Fruit fly (Drosophila melanogaster) ovary, adult (tissue): Measurements from ENCODE around the gene CG42570.

Source experiments
- CG17801 ChIP-seq: fragments of 200-800 bp; optimal IDR thresholded peaks from 2 replicates; lab custom pipeline; 2019; ENCODE audit warnings: missing biosample characterization, mild to moderate bottlenecking, missing genetic modification characterization, moderate library complexity; ENCODE audit not compliant: partially characterized antibody

Gene CG42570

DNA sequence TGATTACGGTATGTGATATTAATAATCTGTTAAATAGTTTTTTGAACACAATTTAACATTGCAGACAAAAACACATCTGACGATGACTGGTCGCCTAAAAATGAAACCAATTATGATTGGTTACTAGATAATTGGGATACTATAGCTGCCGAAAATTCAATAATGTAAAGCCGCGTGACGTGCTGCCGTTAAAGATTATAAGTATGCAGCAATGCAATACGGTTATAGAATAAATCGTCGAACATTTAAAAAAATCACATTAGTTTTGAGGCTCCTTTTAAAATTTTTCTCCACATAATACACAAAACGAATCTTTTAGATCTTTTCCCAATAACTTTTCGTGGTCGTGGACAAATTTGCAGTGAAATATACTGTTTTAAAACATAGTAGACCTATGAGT lies at the start of gene CG42570:
Gene CG42570 (plus strand): TSS at position 301 of the 400 bp plus-strand sequence.
- TF ChIP-seq CG17801 (GFP tag; lab: Kevin White, UChicago) = no peak

- TF ChIP-seq CG17801 (GFP tag; lab: Kevin White, UChicago) = no peak
These were observed 47.7 kb upstream of the CG42570 start for dm6 chr3L:15669939-15670338.

DNA sequence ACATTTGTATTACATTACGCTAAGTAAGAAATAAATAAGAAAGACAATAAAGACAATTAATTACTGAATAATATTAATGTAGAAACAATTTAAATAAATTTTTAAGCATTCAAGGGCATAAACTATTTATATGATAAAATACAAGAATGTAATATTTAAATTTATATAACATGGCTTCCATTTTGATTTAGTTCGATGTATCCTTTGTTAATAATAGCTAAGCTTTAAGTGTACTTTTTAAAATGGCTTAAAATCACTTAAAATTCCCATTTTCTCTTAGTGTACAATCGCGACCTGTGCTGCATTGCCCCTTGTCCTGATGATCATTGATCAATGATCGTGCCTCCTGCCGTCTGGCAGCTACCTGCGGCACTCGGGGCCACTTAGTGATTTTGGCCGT lies 47.2 kb upstream of the CG42570 start:
- no peak for TF ChIP-seq CG17801 (GFP tag; lab: Kevin White, UChicago)

DNA sequence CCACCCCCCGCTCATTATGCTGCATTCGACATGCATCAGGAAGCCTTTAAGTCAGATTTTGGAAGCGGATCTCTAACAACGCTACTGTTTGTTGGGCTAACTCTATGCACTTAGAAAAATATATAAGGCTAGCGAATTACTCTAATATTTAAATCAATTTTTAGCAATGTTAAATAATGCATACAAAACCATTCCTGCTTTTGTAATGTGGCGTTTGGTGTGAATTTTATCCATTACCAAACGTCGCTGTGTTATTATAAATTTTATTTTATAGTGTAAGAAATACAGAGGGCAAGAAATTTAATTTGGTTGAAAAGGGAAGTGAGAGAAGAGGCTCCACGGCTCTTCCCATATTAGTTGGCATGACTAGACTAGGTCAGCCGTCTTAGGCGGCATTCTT lies 44.8 kb upstream of the CG42570 start:
- TF ChIP-seq CG17801 (GFP tag; lab: Kevin White, UChicago) = no peak

DNA sequence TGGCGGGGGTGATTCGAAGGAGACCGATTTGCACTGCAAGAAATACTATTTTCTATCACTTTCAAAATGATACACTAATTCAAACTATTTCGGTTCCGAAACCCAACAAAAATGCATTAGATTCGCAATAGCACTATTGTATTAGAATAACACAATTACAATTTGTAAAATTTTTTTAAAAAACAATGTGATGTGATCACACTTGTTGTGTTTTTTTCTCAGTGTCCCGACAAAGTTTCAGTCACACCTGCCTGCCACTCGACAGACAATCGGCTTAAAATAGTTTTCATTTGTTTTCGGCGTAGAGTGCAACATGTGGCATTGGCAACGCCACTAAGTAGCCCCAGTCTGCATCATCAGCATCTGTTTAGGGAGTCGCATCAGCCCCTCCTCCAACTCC lies 42.5 kb upstream of the CG42570 start:
- TF ChIP-seq CG17801 (GFP tag; lab: Kevin White, UChicago) = no peak

- TF ChIP-seq CG17801 (GFP tag; lab: Kevin White, UChicago) = no peak
These were observed 40.0 kb upstream of the CG42570 start for dm6 chr3L:15677662-15678061.

dm6 chr3L:15678284-15678683 lies 39.3 kb upstream of the CG42570 start:
- no peak for TF ChIP-seq CG17801 (GFP tag; lab: Kevin White, UChicago)

DNA sequence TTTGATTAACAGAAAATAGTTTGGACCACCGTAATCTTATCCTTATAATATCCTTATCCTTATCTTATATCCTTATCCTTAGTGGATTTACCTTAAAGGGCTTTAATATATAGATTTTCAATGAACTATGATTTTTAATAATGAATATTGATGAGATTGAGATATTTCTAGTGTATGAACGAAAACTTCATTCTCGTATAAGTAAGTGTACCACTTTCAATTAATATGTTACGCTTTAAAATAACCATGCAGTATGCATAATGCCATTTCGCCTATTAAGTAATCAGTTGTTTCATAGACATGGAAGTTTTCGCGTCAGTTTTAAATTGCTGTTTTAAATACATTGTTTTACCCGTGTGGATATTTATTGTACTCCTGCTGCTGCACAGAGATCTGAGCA lies 38.2 kb upstream of the CG42570 start, which contains the start of gene CG7304:
Gene CG7304 (plus strand): TSS at position 301 of the 400 bp plus-strand sequence.
- TF ChIP-seq CG17801 (GFP tag; lab: Kevin White, UChicago) = no peak

DNA sequence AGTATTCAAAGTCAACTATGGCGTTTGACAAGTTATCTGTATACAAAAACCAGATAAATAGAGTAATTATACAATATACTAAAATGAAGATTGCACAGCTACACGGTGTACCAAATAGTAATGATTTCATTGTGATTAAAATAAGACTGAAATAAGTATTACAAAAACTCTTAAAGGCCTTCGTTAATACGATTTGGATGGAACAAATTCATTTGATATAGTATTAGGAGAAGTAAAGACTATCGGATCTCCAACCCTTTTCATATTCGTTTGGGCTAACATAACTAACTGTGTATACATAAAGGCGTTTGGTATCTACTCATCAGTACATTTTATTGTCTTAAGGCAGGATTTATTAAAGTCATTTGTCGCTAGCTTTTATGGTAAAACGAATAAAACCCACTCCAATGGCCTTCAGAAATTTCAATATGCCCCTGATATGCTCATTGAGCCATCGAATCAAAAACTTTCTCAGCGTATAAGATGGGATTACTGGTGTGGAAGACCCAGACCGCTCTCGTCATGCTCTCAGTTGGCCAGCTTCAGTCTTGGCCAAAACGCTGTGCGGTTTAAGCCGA lies 34.2 kb upstream of the CG42570 start, which contains the start of the genes CG7579 and Pgant8:
Gene CG7579 (minus strand): TSS at position 101 of the 578 bp plus-strand sequence.
Gene Pgant8 (plus strand): TSS at position 528 of the 578 bp plus-strand sequence.
- TF ChIP-seq CG17801 (GFP tag; lab: Kevin White, UChicago) = no peak

DNA sequence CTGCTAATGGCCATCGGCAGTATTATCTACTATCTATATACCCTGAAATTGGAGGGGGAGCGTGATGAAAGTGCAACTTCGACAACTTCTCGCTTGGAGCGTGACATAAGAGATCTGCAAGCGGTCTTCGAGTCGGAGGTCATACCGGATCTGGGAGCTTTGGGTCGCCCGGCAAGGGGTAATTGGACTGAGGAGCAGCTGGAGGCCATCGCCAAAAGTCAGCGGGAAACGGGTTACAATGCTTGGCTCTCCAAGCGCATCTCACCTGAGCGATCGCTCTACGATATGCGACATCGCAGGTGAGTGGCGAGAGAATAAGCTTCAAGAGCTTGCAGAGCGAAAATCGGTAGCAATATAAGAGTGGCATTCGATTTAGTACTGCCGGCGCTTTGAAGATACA lies 33.6 kb upstream of the CG42570 start:
- no peak for TF ChIP-seq CG17801 (GFP tag; lab: Kevin White, UChicago)

dm6 chr3L:15687802-15688201 lies 29.8 kb upstream of the CG42570 start, which contains the start of gene CG34452:
Gene CG34452 (minus strand): TSS chr3L:15687902.
- no peak for TF ChIP-seq CG17801 (GFP tag; lab: Kevin White, UChicago)

DNA sequence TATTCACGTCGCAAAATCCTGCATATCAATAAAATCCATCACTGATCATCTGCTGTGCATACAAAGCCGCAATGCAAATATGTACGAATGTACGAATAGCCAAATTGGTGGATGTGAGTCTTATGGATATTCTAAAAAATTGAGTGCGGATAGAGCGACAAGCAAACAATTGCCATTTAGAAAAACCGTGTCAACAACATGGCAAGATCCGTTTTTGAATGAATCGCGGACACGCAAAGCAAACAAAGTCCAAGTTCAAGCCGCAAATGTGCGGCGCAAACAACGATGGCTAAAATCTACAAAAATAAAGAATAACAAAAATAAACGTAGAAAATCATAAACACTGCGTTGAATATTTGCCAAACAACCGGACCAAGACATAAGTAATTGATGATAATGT lies 28.1 kb upstream of the CG42570 start:
- no peak for TF ChIP-seq CG17801 (GFP tag; lab: Kevin White, UChicago)

- no peak for TF ChIP-seq CG17801 (GFP tag; lab: Kevin White, UChicago)
These were observed 26.7 kb upstream of the CG42570 start for dm6 chr3L:15690711-15691591.

DNA sequence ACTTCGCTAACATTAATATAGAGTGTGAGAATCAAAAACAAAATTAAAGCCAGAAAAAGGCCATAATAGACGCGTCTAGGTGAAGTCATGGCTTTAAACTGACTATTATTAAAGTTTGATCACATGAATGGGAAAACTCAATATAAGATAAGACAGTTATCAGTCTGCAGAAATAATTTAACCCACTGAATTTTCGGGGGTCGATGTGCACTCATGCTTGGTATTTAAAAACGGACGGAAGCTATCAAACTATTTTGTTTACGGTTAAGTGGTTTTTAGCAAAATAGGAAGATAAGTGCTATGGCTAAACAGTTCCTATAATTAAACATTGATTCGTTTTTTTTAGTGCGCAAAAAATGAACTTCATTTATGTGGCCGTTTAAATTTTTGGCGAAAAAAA lies 25.7 kb upstream of the CG42570 start, which contains the start of gene CG34451:
Gene CG34451 (minus strand): TSS at position 101 of the 400 bp plus-strand sequence.
- no peak for TF ChIP-seq CG17801 (GFP tag; lab: Kevin White, UChicago)

- TF ChIP-seq CG17801 (GFP tag; lab: Kevin White, UChicago) = no peak
These were observed 25.2 kb upstream of the CG42570 start for dm6 chr3L:15692388-15692787.
